Fruit fly (Drosophila melanogaster): ENCODE data around the gene CG7646.

dm6 chr3L:20000081-20000736 lies 8.5 kb downstream of the CG7646 start, which contains the start of the genes Tom20 and Gabat:
- TF ChIP-seq CG8478 (optimal IDR thresholded peaks at IDR 0.05): no peak
- no peak for TF ChIP-seq CTCF (optimal IDR thresholded peaks at IDR 0.05)
